Worm (Caenorhabditis elegans) whole organism, L1 larva: ENCODE measurements around the gene C50F4.8.

Experiments used
- aha-1 ChIP-seq: fragments of 150-350 bp; optimal IDR thresholded peaks from 2 replicates; lab custom pipeline; 2014; ENCODE audit warnings: missing biosample characterization, missing genetic modification characterization
- aly-2 ChIP-seq: fragments of 150-350 bp; optimal IDR thresholded peaks from 2 replicates; lab custom pipeline; 2014; ENCODE audit warnings: missing biosample characterization, missing genetic modification characterization
- blmp-1 ChIP-seq: fragments of 150-350 bp; optimal IDR thresholded peaks from 2 replicates; lab custom pipeline; 2014; ENCODE audit warnings: missing biosample characterization, missing genetic modification characterization
- ceh-63 ChIP-seq: fragments of 200-800 bp; sonication (Bioruptor generic); optimal IDR thresholded peaks from 2 replicates; lab custom pipeline; 2018; ENCODE audit warnings: mild to moderate bottlenecking, missing genetic modification characterization, missing compliant biosample characterization
- ceh-90 ChIP-seq: sonication (generic microtip); optimal IDR thresholded peaks from 2 replicates; lab custom pipeline; 2016; ENCODE audit warnings: missing genetic modification characterization, missing compliant biosample characterization
- dsc-1 ChIP-seq: sonication (generic microtip); optimal IDR thresholded peaks from 2 replicates; lab custom pipeline; 2016; ENCODE audit warnings: mild to moderate bottlenecking, missing genetic modification characterization, missing compliant biosample characterization
- efl-1 ChIP-seq, 4 experiments: fragments of 150-350 bp; optimal IDR thresholded peaks in 3 of 4; peaks in 1 of 4; 1 replicate in 1 of 4; 2 replicates in 3 of 4; lab custom pipeline; 2014; ENCODE audit warnings: missing biosample characterization in 2 of 4, missing genetic modification characterization in 2 of 4, missing genetic modification reagents in 2 of 4
- efl-3 ChIP-seq: fragments of 200-800 bp; sonication (Bioruptor generic); optimal IDR thresholded peaks from 2 replicates; lab custom pipeline; 2018; ENCODE audit warnings: mild to moderate bottlenecking, missing genetic modification characterization, missing compliant biosample characterization
- elt-2 ChIP-seq: sonication (generic microtip); optimal IDR thresholded peaks from 2 replicates; lab custom pipeline; 2016; ENCODE audit warnings: missing genetic modification characterization, mild to moderate bottlenecking, inconsistent platforms, missing compliant biosample characterization, missing genetic modification reagents
- ets-5 ChIP-seq: fragments of 200-800 bp; sonication (Bioruptor generic); IDR thresholded peaks from 2 replicates; pipeline ENCODE4 v1.3.6; 2022; ENCODE audit warnings: missing genetic modification characterization, missing compliant biosample characterization
- fkh-4 ChIP-seq: sonication (generic microtip); optimal IDR thresholded peaks from 2 replicates; lab custom pipeline; 2016; ENCODE audit warnings: missing compliant biosample characterization, missing genetic modification characterization, borderline replicate concordance
- hlh-17 ChIP-seq: fragments of 200-800 bp; sonication (Bioruptor generic); optimal IDR thresholded peaks from 2 replicates; lab custom pipeline; 2018; ENCODE audit warnings: missing genetic modification characterization, mild to moderate bottlenecking, missing compliant biosample characterization, moderate library complexity, borderline replicate concordance
- hlh-4 ChIP-seq: sonication (generic microtip); optimal IDR thresholded peaks from 2 replicates; lab custom pipeline; 2016; ENCODE audit warnings: mild to moderate bottlenecking, missing genetic modification characterization, missing compliant biosample characterization
- isw-1 ChIP-seq: fragments of 200-800 bp; sonication (Bioruptor generic); IDR thresholded peaks from 2 replicates; pipeline ENCODE4 v1.3.6; 2022; ENCODE audit warnings: missing genetic modification characterization, missing compliant biosample characterization
- jun-1 ChIP-seq: fragments of 150-350 bp; optimal IDR thresholded peaks from 2 replicates; lab custom pipeline; 2014; ENCODE audit warnings: missing biosample characterization, missing genetic modification reagents, missing genetic modification characterization
- lin-14 ChIP-seq: fragments of 200-800 bp; sonication (Bioruptor generic); optimal IDR thresholded peaks from 2 replicates; lab custom pipeline; 2018; ENCODE audit warnings: mild to moderate bottlenecking, missing genetic modification characterization, moderate library complexity, missing compliant biosample characterization
- lsy-2 ChIP-seq, 2 experiments: fragments of 150-350 bp; optimal IDR thresholded peaks; 2 replicates each; lab custom pipeline; 2014; ENCODE audit warnings: missing biosample characterization in 2 of 2, missing genetic modification characterization in 2 of 2
- mdl-1 ChIP-seq, 2 experiments: fragments of 150-350 bp; optimal IDR thresholded peaks; 2 replicates each; lab custom pipeline; 2014 to 2017; ENCODE audit warnings: missing biosample characterization in 2 of 2, missing genetic modification characterization in 2 of 2, inconsistent platforms in 1 of 2
- mef-2 ChIP-seq: fragments of 150-350 bp; optimal IDR thresholded peaks from 2 replicates; lab custom pipeline; 2014; ENCODE audit warnings: missing biosample characterization, missing genetic modification characterization
- nhr-12 ChIP-seq: sonication (generic microtip); optimal IDR thresholded peaks from 2 replicates; lab custom pipeline; 2017; ENCODE audit warnings: missing biosample characterization, missing genetic modification characterization
- nhr-19 ChIP-seq: fragments of 200-800 bp; sonication (Bioruptor generic); conservative IDR thresholded peaks from 2 replicates; pipeline ENCODE4 v1.3.6; 2022; ENCODE audit warnings: missing genetic modification characterization, missing compliant biosample characterization
- nhr-20 ChIP-seq: sonication (generic microtip); optimal IDR thresholded peaks from 2 replicates; lab custom pipeline; 2016; ENCODE audit warnings: mild to moderate bottlenecking, missing genetic modification characterization, missing compliant biosample characterization
- nhr-237 ChIP-seq: fragments of 150-350 bp; optimal IDR thresholded peaks from 2 replicates; lab custom pipeline; 2014; ENCODE audit warnings: missing biosample characterization, missing genetic modification characterization
- nhr-28 ChIP-seq: fragments of 150-350 bp; optimal IDR thresholded peaks from 2 replicates; lab custom pipeline; 2014; ENCODE audit warnings: missing biosample characterization, missing genetic modification characterization
- nhr-71 ChIP-seq: sonication (generic microtip); optimal IDR thresholded peaks from 2 replicates; lab custom pipeline; 2016; ENCODE audit warnings: mild to moderate bottlenecking, missing genetic modification characterization, moderate library complexity, missing compliant biosample characterization
- nhr-76 ChIP-seq: sonication (generic microtip); optimal IDR thresholded peaks from 2 replicates; lab custom pipeline; 2017; ENCODE audit warnings: missing biosample characterization, missing genetic modification characterization
- nhr-84 ChIP-seq: sonication (generic microtip); optimal IDR thresholded peaks from 2 replicates; lab custom pipeline; 2017; ENCODE audit warnings: missing biosample characterization, missing genetic modification characterization
- nhr-85 ChIP-seq: sonication (generic microtip); peaks from one replicate; lab custom pipeline; 2016; ENCODE audit warnings: missing genetic modification characterization, inconsistent platforms, missing compliant biosample characterization
- nhr-90 ChIP-seq: sonication (generic microtip); optimal IDR thresholded peaks from 2 replicates; lab custom pipeline; 2016; ENCODE audit warnings: mild to moderate bottlenecking, missing genetic modification characterization, missing compliant biosample characterization; ENCODE audit not compliant: poor library complexity
- pag-3 ChIP-seq: sonication (generic microtip); optimal IDR thresholded peaks from 2 replicates; lab custom pipeline; 2017; ENCODE audit warnings: missing genetic modification characterization, mild to moderate bottlenecking, missing compliant biosample characterization, antibody characterized with exemption, borderline replicate concordance; ENCODE audit not compliant: insufficient read depth
- pqm-1 ChIP-seq: sonication (generic microtip); optimal IDR thresholded peaks from 3 replicates; lab custom pipeline; 2017; ENCODE audit warnings: missing biosample characterization, missing genetic modification characterization
- rnt-1 ChIP-seq: sonication (generic microtip); optimal IDR thresholded peaks from 2 replicates; lab custom pipeline; 2016; ENCODE audit warnings: mild to moderate bottlenecking, missing genetic modification characterization, moderate library complexity, missing compliant biosample characterization
- snpc-4 ChIP-seq: fragments of 150-350 bp; optimal IDR thresholded peaks from 2 replicates; lab custom pipeline; 2014; ENCODE audit warnings: missing biosample characterization, missing genetic modification characterization
- swsn-7 ChIP-seq: sonication (generic microtip); optimal IDR thresholded peaks from 2 replicates; lab custom pipeline; 2016; ENCODE audit warnings: missing genetic modification characterization, missing compliant biosample characterization
- tbx-2 ChIP-seq: sonication (generic microtip); optimal IDR thresholded peaks from 2 replicates; lab custom pipeline; 2016; ENCODE audit warnings: missing genetic modification characterization, missing compliant biosample characterization
- tlp-1 ChIP-seq: fragments of 150-350 bp; optimal IDR thresholded peaks from 2 replicates; lab custom pipeline; 2014; ENCODE audit warnings: missing biosample characterization, missing genetic modification characterization
- unc-30 ChIP-seq: sonication (generic microtip); optimal IDR thresholded peaks from 2 replicates; lab custom pipeline; 2017; ENCODE audit warnings: missing biosample characterization, missing genetic modification characterization
- unc-62 ChIP-seq: fragments of 150-350 bp; optimal IDR thresholded peaks from 2 replicates; lab custom pipeline; 2014; ENCODE audit warnings: missing biosample characterization, missing genetic modification reagents, missing genetic modification characterization
- zag-1 ChIP-seq: fragments of 150-350 bp; optimal IDR thresholded peaks from 2 replicates; lab custom pipeline; 2014; ENCODE audit warnings: missing biosample characterization, missing genetic modification characterization
- ztf-4 ChIP-seq: fragments of 150-350 bp; optimal IDR thresholded peaks from 2 replicates; lab custom pipeline; 2014; ENCODE audit warnings: missing biosample characterization, missing genetic modification characterization

C50F4.8 gene

DNA sequence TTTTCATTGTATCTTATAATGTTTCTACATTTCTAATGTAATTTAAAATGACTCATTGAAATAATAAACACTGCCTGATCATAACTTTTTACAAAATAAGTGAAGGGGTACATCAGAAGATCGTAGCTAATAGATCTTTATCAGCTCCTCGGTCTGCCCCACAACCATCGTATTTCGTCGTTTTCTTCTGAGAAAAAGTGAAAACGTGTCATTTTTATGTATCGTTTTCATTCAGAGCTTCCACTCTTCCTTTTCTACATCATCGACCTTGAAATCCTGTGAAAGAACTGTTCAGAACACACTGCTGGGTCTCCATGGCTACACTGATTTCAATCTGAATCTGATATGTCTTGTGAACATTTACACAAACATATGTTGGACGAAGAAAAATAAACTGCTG is 19.4 kb downstream of the C50F4.8 start:
- peak; percentile 3 for TF ChIP-seq blmp-1 (tag; lab: Kevin White, UChicago)
- no peak for TF ChIP-seq mef-2 (tag; lab: Kevin White, UChicago)
- TF ChIP-seq, all 84 proteins: peak for 1

DNA sequence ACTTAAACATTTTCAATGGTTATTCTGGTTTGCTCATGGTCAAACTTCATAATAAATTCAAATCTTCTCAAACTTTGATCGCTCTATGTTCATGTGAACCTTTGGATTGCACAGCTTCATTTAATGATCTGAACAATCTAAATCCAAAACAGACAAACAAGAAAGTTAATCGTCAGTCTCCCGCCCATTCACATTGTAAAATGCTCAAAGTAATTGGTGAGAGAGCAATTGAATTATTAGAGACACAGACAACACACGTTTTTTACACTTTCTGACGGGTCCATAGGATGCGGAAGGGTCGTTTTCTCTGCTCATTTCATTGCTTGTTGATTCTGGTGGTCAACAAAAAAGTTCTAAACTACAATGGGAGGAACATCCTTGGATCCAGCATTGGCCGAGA is 21.9 kb downstream of the C50F4.8 start, which contains the start of gene gsnl-1:
TSS of gene gsnl-1 (plus strand) at position 301 of the 400 bp plus-strand sequence.
- TF ChIP-seq ets-5 (no peak), nhr-90 (tag; lab: Kevin White, UChicago) (no peak), swsn-7 (tag; lab: Kevin White, UChicago) (no peak), ceh-63 (GFP tag; lab: Kevin White, UChicago) (no peak), lsy-2 (tag; optimal IDR thresholded peaks at IDR 0.05; lab: Kevin White, UChicago) (no peak), unc-62 (no peak), nhr-237 (tag; lab: Kevin White, UChicago) (no peak), nhr-84 (tag; lab: Kevin White, UChicago) (no peak), jun-1 (tag; lab: Kevin White, UChicago) (no peak), nhr-28 (tag; lab: Kevin White, UChicago) (no peak), nhr-76 (no peak), aha-1 (tag; lab: Kevin White, UChicago) (no peak), nhr-19 (GFP tag; lab: Robert Waterston, UW) (peak; percentile 19; the same call in 1 of the 2 replicates), lin-14 (peak; percentile 37), mdl-1 (tag; optimal IDR thresholded peaks at IDR 0.05; lab: Kevin White, UChicago) (no peak), snpc-4 (tag; lab: Kevin White, UChicago) (no peak), hlh-17 (GFP tag; lab: Kevin White, UChicago) (no peak), rnt-1 (tag; lab: Kevin White, UChicago) (peak; percentile 20), dsc-1 (tag; lab: Kevin White, UChicago) (peak; percentile 70), fkh-4 (tag; lab: Kevin White, UChicago) (no peak), ztf-4 (tag; lab: Kevin White, UChicago) (no peak), nhr-85 (tag; lab: Kevin White, UChicago) (no peak), tlp-1 (tag; lab: Kevin White, UChicago) (no peak), tbx-2 (tag; lab: Kevin White, UChicago) (no peak), unc-30 (tag; lab: Kevin White, UChicago) (no peak), nhr-71 (tag; lab: Kevin White, UChicago) (peak; percentile 19), hlh-4 (tag; lab: Kevin White, UChicago) (no peak), efl-3 (GFP tag; lab: Kevin White, UChicago) (no peak), zag-1 (no peak), isw-1 (GFP tag; lab: Robert Waterston, UW) (no peak), nhr-12 (no peak), aly-2 (tag; lab: Kevin White, UChicago) (no peak), nhr-20 (tag; lab: Kevin White, UChicago) (no peak)

ce11 chrV:9492460-9492859 is 26.2 kb downstream of the C50F4.8 start:
- TF ChIP-seq pqm-1 (tag; lab: Kevin White, UChicago): no peak
- TF ChIP-seq elt-2 (tag; lab: Kevin White, UChicago): peak; percentile 24

- TF ChIP-seq ceh-90 (tag; lab: Kevin White, UChicago) (no peak), elt-2 (tag; lab: Kevin White, UChicago) (peak; percentile 79), efl-1 (optimal IDR thresholded peaks at IDR 0.05; lab: Kevin White, UChicago) (no peak), efl-1 (GFP tag; optimal IDR thresholded peaks at IDR 0.05 in 1 of 2; lab: Kevin White, UChicago) (peak in 1 of 2 experiments; percentile 43), pag-3 (no peak)
- TF ChIP-seq, all 84 proteins: peak for 2
These were observed 27.1 kb downstream of the C50F4.8 start, which contains the start of gene K06A4.7 for ce11 chrV:9491440-9492160. K06A4.7 (minus strand) TSS chrV:9491490.
